Fruit fly (Drosophila melanogaster): Measurements from ENCODE around the gene CG11109.
A peak's percentile ranks its signal among the peaks of the same experiment; 100 is the strongest.

The CG11109 gene

dm6 chr3L:22886939-22887338, 14.9 kb downstream of the CG11109 start (continued):
- TF ChIP-seq Vsx1 (GFP tag; optimal IDR thresholded peaks at IDR 0.05), result no peak
- no peak for TF ChIP-seq Ada2b (GFP tag; IDR thresholded peaks at IDR 0.05)
- TF ChIP-seq cad (GFP tag; optimal IDR thresholded peaks at IDR 0.05), result no peak
- no peak for TF ChIP-seq CG33557 (GFP tag; optimal IDR thresholded peaks at IDR 0.05)
- TF ChIP-seq CG6689 (GFP tag; IDR thresholded peaks at IDR 0.05), result no peak
- TF ChIP-seq chinmo (GFP tag; IDR thresholded peaks at IDR 0.05; ENCODE audit: partially characterized antibody), result 0 out of 4 replicates have a peak, but pooled peaks have one; percentile 57
- no peak for TF ChIP-seq gfzf (GFP tag; optimal IDR thresholded peaks at IDR 0.05)
- TF ChIP-seq slou (GFP tag; optimal IDR thresholded peaks at IDR 0.05), result no peak
- no peak for TF ChIP-seq Ravus (GFP tag; IDR thresholded peaks at IDR 0.05)
- no peak for TF ChIP-seq CG17385 (GFP tag; optimal IDR thresholded peaks at IDR 0.05)
- peak; percentile 67 for TF ChIP-seq CG15479 (GFP tag; optimal IDR thresholded peaks at IDR 0.05)
- TF ChIP-seq fd64A (GFP tag; optimal IDR thresholded peaks at IDR 0.05), result no peak
- TF ChIP-seq H2.0 (GFP tag; IDR thresholded peaks at IDR 0.05), result no peak
- TF ChIP-seq fd3F (GFP tag; optimal IDR thresholded peaks at IDR 0.05), result no peak
- no peak for TF ChIP-seq dpn (GFP tag; optimal IDR thresholded peaks at IDR 0.05)
- no peak for TF ChIP-seq Hand (GFP tag; optimal IDR thresholded peaks at IDR 0.05)
- TF ChIP-seq CG12391 (tag; optimal IDR thresholded peaks at IDR 0.05), result no peak
- peak; percentile 26 for TF ChIP-seq Hey (tag; optimal IDR thresholded peaks at IDR 0.05)
- peak; percentile 40 for TF ChIP-seq cwo (GFP tag; optimal IDR thresholded peaks at IDR 0.05)
- no peak for TF ChIP-seq nmo (GFP tag; optimal IDR thresholded peaks at IDR 0.05)
- no peak for TF ChIP-seq CG4282 (GFP tag; optimal IDR thresholded peaks at IDR 0.05)
- no peak for TF ChIP-seq insv (GFP tag; optimal IDR thresholded peaks at IDR 0.05)
- no peak for TF ChIP-seq pfk (GFP tag; optimal IDR thresholded peaks at IDR 0.05)
- no peak for TF ChIP-seq CG7963 (GFP tag; IDR thresholded peaks at IDR 0.05; ENCODE audit: partially characterized antibody)
- no peak for TF ChIP-seq CG6654 (GFP tag; optimal IDR thresholded peaks at IDR 0.05)
- TF ChIP-seq Doc3 (GFP tag; IDR thresholded peaks at IDR 0.05; ENCODE audit: partially characterized antibody), result no peak
- TF ChIP-seq pita (GFP tag; optimal IDR thresholded peaks at IDR 0.05), result no peak
- no peak for TF ChIP-seq Dip2 (GFP tag; IDR thresholded peaks at IDR 0.05)
- TF ChIP-seq CG1602 (GFP tag; optimal IDR thresholded peaks at IDR 0.05), result no peak
- TF ChIP-seq NK7.1 (GFP tag; optimal IDR thresholded peaks at IDR 0.05), result no peak

dm6 chr3L:22887677-22888076, 15.7 kb downstream of the CG11109 start:
- no peak for TF ChIP-seq CG13287 (GFP tag; IDR thresholded peaks at IDR 0.05; ENCODE audit: partially characterized antibody)
- TF ChIP-seq CG42726 (GFP tag; IDR thresholded peaks at IDR 0.05; ENCODE audit: partially characterized antibody), result 0 out of 2 replicates have a peak, but pooled peaks have one; percentile 8
- TF ChIP-seq CG18764 (GFP tag; optimal IDR thresholded peaks at IDR 0.05), result no peak
- TF ChIP-seq HmgZ (tag; optimal IDR thresholded peaks at IDR 0.05), result no peak
- TF ChIP-seq bab2 (GFP tag; optimal IDR thresholded peaks at IDR 0.05), result no peak
- no peak for TF ChIP-seq CG1647 (GFP tag; optimal IDR thresholded peaks at IDR 0.05)
- TF ChIP-seq B-H2 (GFP tag; optimal IDR thresholded peaks at IDR 0.05), result no peak
- no peak for TF ChIP-seq Atf3 (GFP tag; optimal IDR thresholded peaks at IDR 0.05)
- TF ChIP-seq disco-r (GFP tag; optimal IDR thresholded peaks at IDR 0.05), result no peak
- no peak for TF ChIP-seq Sry-β (GFP tag; optimal IDR thresholded peaks at IDR 0.05)
- no peak for TF ChIP-seq CG6854 (GFP tag; optimal IDR thresholded peaks at IDR 0.05)
- no peak for TF ChIP-seq BEAF-32 (GFP tag; optimal IDR thresholded peaks at IDR 0.05)
- TF ChIP-seq CG31224 (GFP tag; IDR thresholded peaks at IDR 0.05), result 0 out of 2 replicates have a peak, but pooled peaks have one; percentile 20
- no peak for TF ChIP-seq gce (GFP tag; IDR thresholded peaks at IDR 0.05)
- no peak for TF ChIP-seq tll (GFP tag; optimal IDR thresholded peaks at IDR 0.05)
- no peak for TF ChIP-seq CoRest (tag; optimal IDR thresholded peaks at IDR 0.05)
- no peak for TF ChIP-seq Dref (GFP tag; IDR thresholded peaks at IDR 0.05)
- TF ChIP-seq Ets97D (GFP tag; optimal IDR thresholded peaks at IDR 0.05), result no peak
- no peak for TF ChIP-seq CG17568 (GFP tag; optimal IDR thresholded peaks at IDR 0.05)
- no peak for TF ChIP-seq Hr3 (GFP tag; optimal IDR thresholded peaks at IDR 0.05)
- TF ChIP-seq Usf (GFP tag; optimal IDR thresholded peaks at IDR 0.05), result no peak
- no peak for TF ChIP-seq Xrp1 (GFP tag; IDR thresholded peaks at IDR 0.05)

Data from whole organism, embryonic.